Worm (Caenorhabditis elegans) whole organism, young adult: ENCODE measurements around the gene F14F8.14.
A peak's percentile ranks its signal among the peaks of the same experiment; 100 is the strongest.

Source experiments
- B0261.1 ChIP-seq: sonication (generic microtip); optimal IDR thresholded peaks from 2 replicates; lab custom pipeline; 2016; ENCODE audit warnings: mild to moderate bottlenecking, missing genetic modification characterization, moderate library complexity, missing compliant biosample characterization
- F10E7.11 ChIP-seq: sonication (generic microtip); optimal IDR thresholded peaks from 2 replicates; lab custom pipeline; 2017; ENCODE audit warnings: mild to moderate bottlenecking, missing genetic modification characterization, moderate library complexity, missing compliant biosample characterization
- F52B5.7 ChIP-seq: sonication (generic microtip); optimal IDR thresholded peaks from 2 replicates; lab custom pipeline; 2016; ENCODE audit warnings: mild to moderate bottlenecking, missing genetic modification characterization, missing compliant biosample characterization
- F55B11.4 ChIP-seq: sonication (generic microtip); optimal IDR thresholded peaks from 2 replicates; lab custom pipeline; 2016; ENCODE audit warnings: missing compliant biosample characterization, missing genetic modification characterization, borderline replicate concordance; ENCODE audit not compliant: insufficient read depth
- F57A8.1 ChIP-seq: fragments of 200-800 bp; sonication (Bioruptor generic); optimal IDR thresholded peaks from 2 replicates; lab custom pipeline; 2018; ENCODE audit warnings: mild to moderate bottlenecking, missing genetic modification characterization, moderate library complexity, missing compliant biosample characterization
- T07F8.4 ChIP-seq: sonication (generic microtip); optimal IDR thresholded peaks from 2 replicates; lab custom pipeline; 2016; ENCODE audit warnings: mild to moderate bottlenecking, missing genetic modification characterization, moderate library complexity, missing compliant biosample characterization
- T26A5.8 ChIP-seq: sonication (generic microtip); optimal IDR thresholded peaks from 2 replicates; lab custom pipeline; 2016; ENCODE audit warnings: missing genetic modification characterization, missing compliant biosample characterization
- Y53G8AR.9 ChIP-seq: fragments of 200-800 bp; sonication (Bioruptor generic); conservative IDR thresholded peaks from 2 replicates; pipeline ENCODE4 v1.3.6; 2022; ENCODE audit warnings: missing genetic modification reagents, missing genetic modification characterization, missing compliant biosample characterization
- Y95B8A.8 ChIP-seq: fragments of 200-800 bp; sonication (Bioruptor generic); IDR thresholded peaks from 2 replicates; pipeline ENCODE4 v1.3.6; 2022; ENCODE audit warnings: missing genetic modification reagents, missing genetic modification characterization, missing compliant biosample characterization
- attf-6 ChIP-seq: fragments of 200-800 bp; sonication (Bioruptor generic); IDR thresholded peaks from 2 replicates; pipeline ENCODE4 v1.3.6; 2022; ENCODE audit warnings: missing genetic modification reagents, missing genetic modification characterization, missing compliant biosample characterization
- ceh-100 ChIP-seq: fragments of 200-800 bp; sonication (Bioruptor generic); IDR thresholded peaks from 2 replicates; pipeline ENCODE4 v1.3.6; 2022; ENCODE audit warnings: missing genetic modification reagents, missing genetic modification characterization, missing compliant biosample characterization
- ceh-58 ChIP-seq: fragments of 200-800 bp; sonication (Bioruptor generic); IDR thresholded peaks from 2 replicates; pipeline ENCODE4 v1.3.6; 2022; ENCODE audit warnings: missing genetic modification characterization, missing compliant biosample characterization
- chd-7 ChIP-seq: sonication (generic microtip); optimal IDR thresholded peaks from 2 replicates; lab custom pipeline; 2016; ENCODE audit warnings: mild to moderate bottlenecking, missing genetic modification characterization, moderate library complexity, missing compliant biosample characterization
- die-1 ChIP-seq: sonication (generic microtip); optimal IDR thresholded peaks from 2 replicates; lab custom pipeline; 2016; ENCODE audit warnings: missing genotype, mild to moderate bottlenecking, missing genetic modification characterization, missing compliant biosample characterization
- egl-18 ChIP-seq: fragments of 200-800 bp; sonication (Bioruptor generic); IDR thresholded peaks from 2 replicates; pipeline ENCODE4 v1.3.6; 2022; ENCODE audit warnings: missing genetic modification reagents, missing genetic modification characterization, missing compliant biosample characterization
- egrh-3 ChIP-seq: fragments of 200-800 bp; sonication (Bioruptor generic); IDR thresholded peaks from 2 replicates; pipeline ENCODE4 v1.3.6; 2022; ENCODE audit warnings: missing genetic modification reagents, missing genetic modification characterization, missing compliant biosample characterization
- gei-17 ChIP-seq: fragments of 200-800 bp; sonication (Bioruptor generic); optimal IDR thresholded peaks from 2 replicates; lab custom pipeline; 2018; ENCODE audit warnings: mild to moderate bottlenecking, missing genetic modification characterization, missing compliant biosample characterization
- him-1 ChIP-seq: sonication (generic microtip); optimal IDR thresholded peaks from 2 replicates; lab custom pipeline; 2016; ENCODE audit warnings: missing genotype, missing genetic modification reagents, missing genetic modification characterization, missing compliant biosample characterization
- hsf-1 ChIP-seq: fragments of 200-800 bp; sonication (Bioruptor generic); IDR thresholded peaks from 2 replicates; pipeline ENCODE4 v1.3.6; 2022; ENCODE audit warnings: missing genetic modification reagents, missing genetic modification characterization, missing compliant biosample characterization
- let-607 ChIP-seq, 2 experiments: fragments of 200-800 bp in 1 of 2; sonication (Bioruptor generic) in 1 of 2; sonication (generic microtip) in 1 of 2; optimal IDR thresholded peaks; 2 replicates each; lab custom pipeline; 2016 to 2018; ENCODE audit warnings: mild to moderate bottlenecking in 2 of 2, missing compliant biosample characterization in 2 of 2, missing genetic modification characterization in 2 of 2, moderate library complexity in 2 of 2, missing genotype in 1 of 2
- lin-54 ChIP-seq: fragments of 200-800 bp; sonication (Bioruptor generic); optimal IDR thresholded peaks from 2 replicates; lab custom pipeline; 2018; ENCODE audit warnings: mild to moderate bottlenecking, missing genetic modification characterization, missing compliant biosample characterization
- lsy-27 ChIP-seq: sonication (generic microtip); optimal IDR thresholded peaks from 2 replicates; lab custom pipeline; 2017; ENCODE audit warnings: missing genetic modification characterization, mild to moderate bottlenecking, missing compliant biosample characterization, antibody characterized with exemption, missing genotype, borderline replicate concordance; ENCODE audit not compliant: insufficient read depth
- madf-10 ChIP-seq: sonication (generic microtip); optimal IDR thresholded peaks from 2 replicates; lab custom pipeline; 2016; ENCODE audit warnings: mild to moderate bottlenecking, missing genetic modification characterization, missing compliant biosample characterization
- mxl-1 ChIP-seq: sonication (generic microtip); optimal IDR thresholded peaks from 2 replicates; lab custom pipeline; 2016; ENCODE audit warnings: missing genetic modification characterization, missing compliant biosample characterization
- nfya-2 ChIP-seq: fragments of 200-800 bp; sonication (Bioruptor generic); IDR thresholded peaks from 2 replicates; pipeline ENCODE4 v1.3.6; 2022; ENCODE audit warnings: missing genetic modification reagents, missing genetic modification characterization, missing compliant biosample characterization
- nfyb-1 ChIP-seq: fragments of 200-800 bp; sonication (Bioruptor generic); IDR thresholded peaks from 2 replicates; pipeline ENCODE4 v1.3.6; 2022; ENCODE audit warnings: missing genetic modification reagents, missing genetic modification characterization, missing compliant biosample characterization
- nhr-120 ChIP-seq: fragments of 200-800 bp; sonication (Bioruptor generic); IDR thresholded peaks from 2 replicates; pipeline ENCODE4 v1.3.6; 2022; ENCODE audit warnings: missing genetic modification characterization, missing compliant biosample characterization
- nhr-27 ChIP-seq: fragments of 200-800 bp; sonication (Bioruptor generic); optimal IDR thresholded peaks from 2 replicates; lab custom pipeline; 2018; ENCODE audit warnings: mild to moderate bottlenecking, missing genetic modification characterization, moderate library complexity, missing compliant biosample characterization
- nhr-80 ChIP-seq: sonication (generic microtip); optimal IDR thresholded peaks from 2 replicates; lab custom pipeline; 2016; ENCODE audit warnings: missing genetic modification characterization, missing compliant biosample characterization
- nhr-90 ChIP-seq: sonication (generic microtip); optimal IDR thresholded peaks from 2 replicates; lab custom pipeline; 2016; ENCODE audit warnings: missing genotype, mild to moderate bottlenecking, missing genetic modification characterization, missing compliant biosample characterization
- pbrm-1 ChIP-seq: fragments of 200-800 bp; sonication (Bioruptor generic); IDR thresholded peaks from 2 replicates; pipeline ENCODE4 v1.3.6; 2022; ENCODE audit warnings: missing genetic modification reagents, missing genetic modification characterization, missing compliant biosample characterization
- rec-8 ChIP-seq, 2 experiments: sonication (generic microtip); optimal IDR thresholded peaks; 2 replicates each; lab custom pipeline; 2016; ENCODE audit warnings: mild to moderate bottlenecking in 2 of 2, missing genetic modification characterization in 2 of 2, missing genetic modification reagents in 2 of 2, missing genotype in 2 of 2, missing biosample characterization in 1 of 2, missing compliant biosample characterization in 1 of 2, moderate library complexity in 1 of 2
- sea-2 ChIP-seq: fragments of 200-800 bp; sonication (Bioruptor generic); IDR thresholded peaks from 2 replicates; pipeline ENCODE4 v1.3.6; 2022; ENCODE audit warnings: missing genetic modification characterization, missing compliant biosample characterization
- snpc-1.3 ChIP-seq: sonication (generic microtip); optimal IDR thresholded peaks from 2 replicates; lab custom pipeline; 2017; ENCODE audit warnings: missing genetic modification characterization, mild to moderate bottlenecking, missing compliant biosample characterization, antibody characterized with exemption, moderate library complexity, missing genotype, missing genetic modification reagents; ENCODE audit not compliant: insufficient read depth
- snpc-3.4 ChIP-seq: sonication (generic microtip); optimal IDR thresholded peaks from 2 replicates; lab custom pipeline; 2017; ENCODE audit warnings: missing genetic modification characterization, mild to moderate bottlenecking, missing compliant biosample characterization, antibody characterized with exemption, moderate library complexity, missing genotype, missing genetic modification reagents
- snpc-4 ChIP-seq, 5 experiments: fragments of 150-350 bp in 1 of 5; sonication (generic microtip) in 4 of 5; optimal IDR thresholded peaks; 2 replicates each; lab custom pipeline; 2014 to 2018; ENCODE audit warnings: missing genetic modification characterization in 5 of 5, missing biosample characterization in 3 of 5, antibody characterized with exemption in 2 of 5, mild to moderate bottlenecking in 2 of 5, missing compliant biosample characterization in 2 of 5, missing genotype in 2 of 5, moderate library complexity in 2 of 5, missing genetic modification reagents in 1 of 5
- sptf-2 ChIP-seq: fragments of 200-800 bp; sonication (Bioruptor generic); optimal IDR thresholded peaks from 2 replicates; lab custom pipeline; 2018; ENCODE audit warnings: mild to moderate bottlenecking, missing genetic modification characterization, missing compliant biosample characterization
- zfh-2 ChIP-seq: fragments of 200-800 bp; sonication (Bioruptor generic); conservative IDR thresholded peaks from 2 replicates; pipeline ENCODE4 v1.3.6; 2022; ENCODE audit warnings: missing genetic modification reagents, missing genetic modification characterization, missing compliant biosample characterization
- ztf-26 ChIP-seq: sonication (generic microtip); optimal IDR thresholded peaks from 2 replicates; lab custom pipeline; 2017; ENCODE audit warnings: missing genetic modification characterization, missing compliant biosample characterization
- ztf-3 ChIP-seq: fragments of 200-800 bp; sonication (Bioruptor generic); optimal IDR thresholded peaks from 2 replicates; lab custom pipeline; 2018; ENCODE audit warnings: mild to moderate bottlenecking, missing genetic modification characterization, missing compliant biosample characterization

The F14F8.14 gene

ce11 chrV:16648317-16649018, 18.1 kb downstream of the F14F8.14 start, which contains the start of gene W06G6.20 (continued):
- TF ChIP-seq hsf-1 = peak; percentile 20; the same call in 1 of the 2 replicates
- TF ChIP-seq rec-8 (tag; optimal IDR thresholded peaks at IDR 0.05; lab: Kevin White, UChicago) = peak in 1 of 2 experiments; percentile 11
- no peak for TF ChIP-seq nhr-27 (tag; lab: Kevin White, UChicago)
- peak; percentile 24 for TF ChIP-seq mxl-1 (tag; lab: Kevin White, UChicago)
- TF ChIP-seq nhr-120 (GFP tag; lab: Robert Waterston, UW) = no peak
- no peak for TF ChIP-seq egl-18 (GFP tag; lab: Robert Waterston, UW)
- TF ChIP-seq lsy-27 = peak; percentile 22
- no peak for TF ChIP-seq zfh-2 (GFP tag; lab: Robert Waterston, UW)
- TF ChIP-seq die-1 (tag; lab: Kevin White, UChicago) = peak; percentile 72
- TF ChIP-seq gei-17 (GFP tag; lab: Kevin White, UChicago) = no peak
- peak in 1 of 2 experiments; percentile 44 for TF ChIP-seq let-607 (tag; optimal IDR thresholded peaks at IDR 0.05; lab: Kevin White, UChicago)
- TF ChIP-seq sea-2 (GFP tag; lab: Robert Waterston, UW) = no peak
- TF ChIP-seq snpc-4 (GFP tag; optimal IDR thresholded peaks at IDR 0.05; lab: Kevin White, UChicago) = peak; percentile 44
- peak in 3 of 4 experiments; percentile 29 to 85 (median 76) for TF ChIP-seq snpc-4 (tag; optimal IDR thresholded peaks at IDR 0.05; lab: Kevin White, UChicago)
- TF ChIP-seq ceh-100 = 0 out of 2 replicates have a peak, but pooled peaks have one; percentile 9
- TF ChIP-seq B0261.1 = peak; percentile 75
- peak; percentile 59 for TF ChIP-seq snpc-3.4 (tag; lab: Kevin White, UChicago)
- TF ChIP-seq nfya-2 (GFP tag; lab: Robert Waterston, UW) = no peak
- peak; percentile 10 for TF ChIP-seq lin-54 (GFP tag; lab: Kevin White, UChicago)
- no peak for TF ChIP-seq T26A5.8 (tag; lab: Kevin White, UChicago)
- peak; percentile 39 for TF ChIP-seq nhr-90 (tag; lab: Kevin White, UChicago)
- no peak for TF ChIP-seq Y95B8A.8 (GFP tag; lab: Robert Waterston, UW)
- peak; percentile 3 for TF ChIP-seq nhr-80 (tag; lab: Kevin White, UChicago)
- TF ChIP-seq madf-10 = peak; percentile 3
- peak; percentile 65 for TF ChIP-seq snpc-1.3 (tag; lab: Kevin White, UChicago)
- no peak for TF ChIP-seq egrh-3 (GFP tag; lab: Robert Waterston, UW)
- TF ChIP-seq attf-6 = peak; percentile 79
- TF ChIP-seq sptf-2 (GFP tag; lab: Kevin White, UChicago) = no peak
- TF ChIP-seq him-1 (tag; lab: Kevin White, UChicago) = peak; percentile 74
- peak; percentile 63; the same call in 1 of the 2 replicates for TF ChIP-seq pbrm-1 (GFP tag; lab: Robert Waterston, UW)
- TF ChIP-seq F10E7.11 (tag; lab: Kevin White, UChicago) = no peak
- no peak for TF ChIP-seq ztf-3
- peak; percentile 40 for TF ChIP-seq T07F8.4 (tag; lab: Kevin White, UChicago)
- TF ChIP-seq nfyb-1 (GFP tag; lab: Robert Waterston, UW) = 0 out of 2 replicates have a peak, but pooled peaks have one; percentile 47

ce11 chrV:16647093-16647492, 19.5 kb downstream of the F14F8.14 start, which contains the start of gene W06G6.10:
W06G6.10 (minus strand) TSS chrV:16647193.
- TF ChIP-seq T26A5.8 (tag; lab: Kevin White, UChicago) (no peak), Y53G8AR.9 (GFP tag; lab: Robert Waterston, UW) (no peak), chd-7 (no peak), ceh-58 (GFP tag; lab: Robert Waterston, UW) (no peak), B0261.1 (no peak), F52B5.7 (no peak), Y95B8A.8 (GFP tag; lab: Robert Waterston, UW) (no peak), ztf-26 (tag; lab: Kevin White, UChicago) (no peak), F55B11.4 (tag; lab: Kevin White, UChicago) (no peak), F57A8.1 (GFP tag; lab: Kevin White, UChicago) (no peak), ztf-3 (no peak)
